Worm (Caenorhabditis elegans) whole organism, L2 larva: ENCODE measurements around the gene K08D8.10.

Experiments used
- F13H6.1 ChIP-seq: sonication (generic microtip); optimal IDR thresholded peaks from 2 replicates; lab custom pipeline; 2016; ENCODE audit warnings: missing genetic modification characterization, missing compliant biosample characterization
- Y55F3AM.14 ChIP-seq: fragments of 200-800 bp; sonication (Bioruptor generic); optimal IDR thresholded peaks from 2 replicates; lab custom pipeline; 2018; ENCODE audit warnings: mild to moderate bottlenecking, missing genetic modification characterization, missing compliant biosample characterization
- alr-1 ChIP-seq: fragments of 150-350 bp; optimal IDR thresholded peaks from 2 replicates; lab custom pipeline; 2014; ENCODE audit warnings: missing biosample characterization, missing genetic modification characterization
- blmp-1 ChIP-seq: sonication (generic microtip); optimal IDR thresholded peaks from 2 replicates; lab custom pipeline; 2017; ENCODE audit warnings: missing genetic modification characterization, mild to moderate bottlenecking, missing compliant biosample characterization, antibody characterized with exemption, moderate library complexity; ENCODE audit not compliant: insufficient read depth
- ceh-16 ChIP-seq: fragments of 150-350 bp; optimal IDR thresholded peaks from 2 replicates; lab custom pipeline; 2014; ENCODE audit warnings: missing biosample characterization, missing genetic modification characterization
- ceh-82 ChIP-seq: fragments of 150-350 bp; optimal IDR thresholded peaks from 2 replicates; lab custom pipeline; 2014; ENCODE audit warnings: missing biosample characterization, missing genetic modification characterization
- crh-2 ChIP-seq: sonication (generic microtip); optimal IDR thresholded peaks from 2 replicates; lab custom pipeline; 2017; ENCODE audit warnings: missing biosample characterization, missing genetic modification characterization
- dmd-4 ChIP-seq: sonication (generic microtip); optimal IDR thresholded peaks from 2 replicates; lab custom pipeline; 2017; ENCODE audit warnings: missing biosample characterization, missing genetic modification characterization
- egl-27 ChIP-seq: sonication (generic microtip); optimal IDR thresholded peaks from 3 replicates; lab custom pipeline; 2017; ENCODE audit warnings: missing biosample characterization, missing genetic modification reagents, missing genetic modification characterization
- elt-3 ChIP-seq: sonication (generic microtip); optimal IDR thresholded peaks from 2 replicates; lab custom pipeline; 2017; ENCODE audit warnings: missing biosample characterization, missing genetic modification characterization
- fos-1 ChIP-seq: fragments of 150-350 bp; optimal IDR thresholded peaks from 2 replicates; lab custom pipeline; 2014; ENCODE audit warnings: missing biosample characterization, missing genetic modification characterization
- gmeb-1 ChIP-seq: fragments of 150-350 bp; optimal IDR thresholded peaks from 2 replicates; lab custom pipeline; 2014; ENCODE audit warnings: missing biosample characterization, missing genetic modification characterization
- lin-13 ChIP-seq: fragments of 150-350 bp; optimal IDR thresholded peaks from 2 replicates; lab custom pipeline; 2014; ENCODE audit warnings: missing biosample characterization, missing genetic modification reagents, missing genetic modification characterization
- lin-39 ChIP-seq: fragments of 150-350 bp; optimal IDR thresholded peaks from 2 replicates; lab custom pipeline; 2014; ENCODE audit warnings: missing biosample characterization, missing genetic modification reagents, missing genetic modification characterization
- mab-5 ChIP-seq: fragments of 150-350 bp; optimal IDR thresholded peaks from 2 replicates; lab custom pipeline; 2014; ENCODE audit warnings: missing biosample characterization, missing genetic modification characterization
- mbf-1 ChIP-seq: sonication (generic microtip); optimal IDR thresholded peaks from 2 replicates; lab custom pipeline; 2017; ENCODE audit warnings: missing biosample characterization, missing genetic modification characterization
- mdl-1 ChIP-seq, 2 experiments: fragments of 150-350 bp in 1 of 2; sonication (generic microtip) in 1 of 2; optimal IDR thresholded peaks; 2 replicates each; lab custom pipeline; 2017; ENCODE audit warnings: missing biosample characterization in 2 of 2, missing genetic modification characterization in 2 of 2
- nhr-10 ChIP-seq: sonication (generic microtip); optimal IDR thresholded peaks from 2 replicates; lab custom pipeline; 2017; ENCODE audit warnings: missing biosample characterization, missing genetic modification characterization
- nhr-11 ChIP-seq: fragments of 150-350 bp; optimal IDR thresholded peaks from 2 replicates; lab custom pipeline; 2014; ENCODE audit warnings: missing biosample characterization, missing genetic modification characterization
- nhr-129 ChIP-seq: fragments of 150-350 bp; optimal IDR thresholded peaks from 2 replicates; lab custom pipeline; 2014; ENCODE audit warnings: missing biosample characterization, missing genetic modification characterization
- nhr-21 ChIP-seq: fragments of 150-350 bp; optimal IDR thresholded peaks from 2 replicates; lab custom pipeline; 2014; ENCODE audit warnings: missing biosample characterization, missing genetic modification characterization
- nhr-23 ChIP-seq: fragments of 150-350 bp; optimal IDR thresholded peaks from 2 replicates; lab custom pipeline; 2014; ENCODE audit warnings: missing biosample characterization, missing genetic modification reagents, missing genetic modification characterization
- nhr-25 ChIP-seq: fragments of 150-350 bp; sonication (generic microtip); optimal IDR thresholded peaks from 3 replicates; lab custom pipeline; 2014; ENCODE audit warnings: missing biosample characterization, missing genetic modification characterization
- nhr-6 ChIP-seq: fragments of 150-350 bp; optimal IDR thresholded peaks from 2 replicates; lab custom pipeline; 2014; ENCODE audit warnings: missing biosample characterization, missing genetic modification characterization
- nhr-77 ChIP-seq: fragments of 150-350 bp; optimal IDR thresholded peaks from 2 replicates; lab custom pipeline; 2014; ENCODE audit warnings: missing biosample characterization, missing genetic modification characterization
- peb-1 ChIP-seq: fragments of 150-350 bp; optimal IDR thresholded peaks from 2 replicates; lab custom pipeline; 2014; ENCODE audit warnings: missing biosample characterization, missing genetic modification characterization
- skn-1 ChIP-seq: sonication (generic microtip); optimal IDR thresholded peaks from 2 replicates; lab custom pipeline; 2017; ENCODE audit warnings: missing biosample characterization, missing genetic modification characterization
- sma-3 ChIP-seq: sonication (generic microtip); optimal IDR thresholded peaks from 2 replicates; lab custom pipeline; 2016; ENCODE audit warnings: missing genetic modification reagents, missing genetic modification characterization, missing compliant biosample characterization
- sma-9 ChIP-seq, 2 experiments: fragments of 150-350 bp in 1 of 2; sonication (generic microtip) in 1 of 2; optimal IDR thresholded peaks; 2 replicates each; lab custom pipeline; 2014 to 2016; ENCODE audit warnings: missing genetic modification characterization in 2 of 2, mild to moderate bottlenecking in 1 of 2, missing biosample characterization in 1 of 2, missing compliant biosample characterization in 1 of 2, missing genetic modification reagents in 1 of 2, moderate library complexity in 1 of 2
- unc-39 ChIP-seq: fragments of 150-350 bp; optimal IDR thresholded peaks from 2 replicates; lab custom pipeline; 2014; ENCODE audit warnings: missing biosample characterization, missing genetic modification characterization
- unc-62 ChIP-seq: fragments of 150-350 bp; optimal IDR thresholded peaks from 2 replicates; lab custom pipeline; 2014; ENCODE audit warnings: missing biosample characterization, missing genetic modification reagents, missing genetic modification characterization
- ztf-1 ChIP-seq: fragments of 200-800 bp; sonication (Bioruptor generic); conservative IDR thresholded peaks from 2 replicates; pipeline ENCODE4 v1.3.6; 2022; ENCODE audit warnings: missing genetic modification characterization, missing compliant biosample characterization
- ztf-11 ChIP-seq: sonication (generic microtip); optimal IDR thresholded peaks from 2 replicates; lab custom pipeline; 2017; ENCODE audit warnings: missing biosample characterization, missing genetic modification characterization
- ztf-4 ChIP-seq: fragments of 150-350 bp; optimal IDR thresholded peaks from 2 replicates; lab custom pipeline; 2014; ENCODE audit warnings: missing biosample characterization, missing genetic modification characterization

The K08D8.10 gene

ce11 chrIV:12924332-12924731 is 24.0 kb downstream of the K08D8.10 start, which contains the start of gene srlf-4:
Gene srlf-4 (minus strand): TSS chrIV:12924432.
- TF ChIP-seq skn-1 (tag; lab: Kevin White, UChicago) (no peak), ztf-1 (GFP tag; lab: Robert Waterston, UW) (no peak), nhr-129 (no peak), nhr-10 (no peak), alr-1 (tag; lab: Kevin White, UChicago) (no peak), nhr-6 (tag; lab: Kevin White, UChicago) (no peak), nhr-11 (no peak), ceh-82 (no peak), gmeb-1 (tag; lab: Kevin White, UChicago) (no peak), Y55F3AM.14 (GFP tag; lab: Kevin White, UChicago) (no peak), ztf-4 (tag; lab: Kevin White, UChicago) (no peak), nhr-21 (no peak), ztf-11 (tag; lab: Kevin White, UChicago) (no peak), elt-3 (tag; lab: Kevin White, UChicago) (no peak), lin-13 (GFP tag; lab: Kevin White, UChicago) (no peak), sma-9 (GFP tag; optimal IDR thresholded peaks at IDR 0.05; lab: Kevin White, UChicago) (no peak), sma-9 (tag; optimal IDR thresholded peaks at IDR 0.05; lab: Kevin White, UChicago) (no peak), unc-39 (tag; lab: Kevin White, UChicago) (no peak), nhr-23 (tag; lab: Kevin White, UChicago) (no peak), unc-62 (no peak)

- no peak for TF ChIP-seq ztf-11 (tag; lab: Kevin White, UChicago)
- TF ChIP-seq blmp-1, result no peak
- TF ChIP-seq Y55F3AM.14 (GFP tag; lab: Kevin White, UChicago), result no peak
- no peak for TF ChIP-seq mbf-1 (tag; lab: Kevin White, UChicago)
- TF ChIP-seq egl-27 (tag; lab: Kevin White, UChicago), result no peak
- no peak for TF ChIP-seq skn-1 (tag; lab: Kevin White, UChicago)
- TF ChIP-seq crh-2 (tag; lab: Kevin White, UChicago), result no peak
- TF ChIP-seq mdl-1 (tag; optimal IDR thresholded peaks at IDR 0.05; lab: Kevin White, UChicago), result no peak
- no peak for TF ChIP-seq dmd-4
- no peak for TF ChIP-seq lin-39
- no peak for TF ChIP-seq alr-1 (tag; lab: Kevin White, UChicago)
- no peak for TF ChIP-seq sma-9 (GFP tag; optimal IDR thresholded peaks at IDR 0.05; lab: Kevin White, UChicago)
- TF ChIP-seq sma-9 (tag; optimal IDR thresholded peaks at IDR 0.05; lab: Kevin White, UChicago), result no peak
- no peak for TF ChIP-seq sma-3 (GFP tag; lab: Kevin White, UChicago)
- no peak for TF ChIP-seq mab-5 (tag; lab: Kevin White, UChicago)
- TF ChIP-seq F13H6.1 (tag; lab: Kevin White, UChicago), result no peak
- TF ChIP-seq nhr-25 (tag; lab: Kevin White, UChicago), result no peak
Observed at ce11 chrIV:12926639-12927038, 26.3 kb downstream of the K08D8.10 start, which contains the start of gene srlf-5. Gene srlf-5 (minus strand): TSS chrIV:12926739.

ce11 chrIV:12936221-12936776 is 35.9 kb downstream of the K08D8.10 start, which contains the start of the genes cld-1 and dod-21:
Gene cld-1 (minus strand): TSS chrIV:12936271.
Gene dod-21 (plus strand): TSS chrIV:12936738.
- TF ChIP-seq crh-2 (tag; lab: Kevin White, UChicago) (peak; percentile 41), fos-1 (peak; percentile 90), gmeb-1 (tag; lab: Kevin White, UChicago) (peak; percentile 24), sma-3 (GFP tag; lab: Kevin White, UChicago) (peak; percentile 52), peb-1 (tag; lab: Kevin White, UChicago) (no peak), nhr-23 (tag; lab: Kevin White, UChicago) (no peak), sma-9 (GFP tag; optimal IDR thresholded peaks at IDR 0.05; lab: Kevin White, UChicago) (peak; percentile 67), sma-9 (tag; optimal IDR thresholded peaks at IDR 0.05; lab: Kevin White, UChicago) (no peak)

ce11 chrIV:12941254-12941653 is 40.9 kb downstream of the K08D8.10 start, which contains the start of gene dod-24:
Gene dod-24 (minus strand): TSS chrIV:12941354.
- TF ChIP-seq ceh-16 (tag; lab: Kevin White, UChicago), result no peak
- TF ChIP-seq nhr-77 (tag; lab: Kevin White, UChicago), result no peak
- TF ChIP-seq, all 48 proteins: peak for 0
